Worm (Caenorhabditis elegans) whole organism, L4/young adult: ENCODE measurements around the gene srh-52.

Source experiments
- W03F9.2 ChIP-seq: fragments of 150-350 bp; optimal IDR thresholded peaks from 2 replicates; lab custom pipeline; 2014; ENCODE audit warnings: missing biosample characterization, missing genetic modification characterization
- dao-5 ChIP-seq: sonication (generic microtip); optimal IDR thresholded peaks from 2 replicates; lab custom pipeline; 2016; ENCODE audit warnings: missing genotype, missing genetic modification characterization, moderate library complexity, missing compliant biosample characterization
- him-1 ChIP-seq: sonication (generic microtip); optimal IDR thresholded peaks from 2 replicates; lab custom pipeline; 2016; ENCODE audit warnings: missing genotype, missing genetic modification reagents, missing genetic modification characterization, missing compliant biosample characterization

DNA sequence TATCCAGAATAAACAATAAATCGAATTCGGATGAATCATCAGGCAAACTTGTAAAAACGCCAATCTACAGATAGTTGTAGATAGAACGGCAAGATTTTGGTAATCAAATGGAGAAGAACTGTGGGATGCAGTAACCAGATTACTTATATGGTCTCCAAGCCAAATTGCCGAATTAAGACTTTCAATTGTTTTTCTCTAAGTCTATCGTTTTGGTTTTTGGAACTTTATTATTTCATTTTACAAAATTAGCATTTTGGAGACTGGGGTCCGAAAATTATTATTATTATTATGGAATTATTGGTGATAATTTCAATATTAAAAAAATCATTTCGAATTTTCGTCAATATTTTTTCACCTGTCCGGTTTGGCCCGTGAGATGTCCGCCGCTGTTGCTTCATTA, 36.8 kb downstream of the srh-52 start, which contains the start of gene clec-228:
- TF ChIP-seq dao-5 (tag; lab: Kevin White, UChicago): no peak
- no peak for TF ChIP-seq him-1 (tag; lab: Kevin White, UChicago)
- TF ChIP-seq W03F9.2 (tag; lab: Kevin White, UChicago): no peak
